Fruit fly (Drosophila melanogaster) whole organism, embryonic: ENCODE data around the gene Ythdf.

Source experiments
- Atf6 ChIP-seq: fragments of 200-800 bp; sonication (Bioruptor generic); IDR thresholded peaks from 2 replicates; pipeline ENCODE4 v1.3.6; 2022; ENCODE audit warnings: missing biosample characterization, missing genetic modification characterization
- CG12104 ChIP-seq: fragments of 200-800 bp; sonication (Bioruptor generic); optimal IDR thresholded peaks from 3 replicates; lab custom pipeline; 2016; ENCODE audit warnings: missing biosample characterization, missing genetic modification characterization
- CG12299 ChIP-seq: fragments of 200-800 bp; sonication (Bioruptor generic); optimal IDR thresholded peaks from 2 replicates; lab custom pipeline; 2018; ENCODE audit warnings: missing biosample characterization, mild to moderate bottlenecking, missing genetic modification characterization
- CG12659 ChIP-seq: fragments of 200-800 bp; sonication (Bioruptor generic); optimal IDR thresholded peaks from 3 replicates; lab custom pipeline; 2017; ENCODE audit warnings: mild to moderate bottlenecking, missing biosample characterization, missing genetic modification reagents, missing genetic modification characterization
- CG14860 ChIP-seq: fragments of 200-800 bp; sonication (Bioruptor generic); IDR thresholded peaks from 3 replicates; pipeline ENCODE4 v1.3.6; 2022; ENCODE audit warnings: missing biosample characterization, missing genetic modification characterization; ENCODE audit not compliant: partially characterized antibody
- CG17802 ChIP-seq: fragments of 200-800 bp; sonication (Bioruptor generic); optimal IDR thresholded peaks from 2 replicates; lab custom pipeline; 2018; ENCODE audit warnings: missing biosample characterization, mild to moderate bottlenecking, missing genetic modification characterization, moderate library complexity
- CG18011 ChIP-seq: fragments of 200-800 bp; sonication (Bioruptor generic); optimal IDR thresholded peaks from 2 replicates; lab custom pipeline; 2017; ENCODE audit warnings: missing biosample characterization, missing genetic modification characterization, mild to moderate bottlenecking, moderate library complexity, missing genotype
- CG18619 ChIP-seq: fragments of 200-800 bp; sonication (Bioruptor generic); optimal IDR thresholded peaks from 3 replicates; lab custom pipeline; 2017; ENCODE audit warnings: missing biosample characterization, mild to moderate bottlenecking, missing genetic modification characterization
- CG4328 ChIP-seq: fragments of 200-800 bp; sonication (Bioruptor generic); optimal IDR thresholded peaks from 3 replicates; lab custom pipeline; 2017; ENCODE audit warnings: missing biosample characterization, missing genetic modification reagents, missing genetic modification characterization
- CG7745 ChIP-seq: fragments of 200-800 bp; sonication (Bioruptor generic); optimal IDR thresholded peaks from 2 replicates; lab custom pipeline; 2018; ENCODE audit warnings: missing biosample characterization, mild to moderate bottlenecking, missing genetic modification characterization, moderate library complexity
- CG7786 ChIP-seq: fragments of 200-800 bp; sonication (Bioruptor generic); optimal IDR thresholded peaks from 2 replicates; lab custom pipeline; 2016; ENCODE audit warnings: missing biosample characterization, missing genetic modification characterization
- CG7987 ChIP-seq: fragments of 200-800 bp; sonication (Bioruptor generic); optimal IDR thresholded peaks from 2 replicates; lab custom pipeline; 2018; ENCODE audit warnings: missing biosample characterization, mild to moderate bottlenecking, missing genetic modification characterization, moderate library complexity
- CG9876 ChIP-seq: fragments of 200-800 bp; sonication (Bioruptor generic); optimal IDR thresholded peaks from 2 replicates; lab custom pipeline; 2016; ENCODE audit warnings: missing biosample characterization, missing genetic modification characterization
- CoRest ChIP-seq: fragments of 200-800 bp; sonication (Bioruptor generic); optimal IDR thresholded peaks from 3 replicates; lab custom pipeline; 2018; ENCODE audit warnings: missing biosample characterization, mild to moderate bottlenecking, missing genetic modification characterization, moderate library complexity
- D19B ChIP-seq: fragments of 200-800 bp; sonication (Bioruptor generic); optimal IDR thresholded peaks from 2 replicates; lab custom pipeline; 2017; ENCODE audit warnings: missing biosample characterization, mild to moderate bottlenecking, missing genetic modification characterization
- Dad ChIP-seq: fragments of 200-800 bp; sonication (Bioruptor generic); optimal IDR thresholded peaks from 3 replicates; lab custom pipeline; 2016; ENCODE audit warnings: missing biosample characterization, missing genetic modification characterization
- Deaf1 ChIP-seq: fragments of 200-800 bp; optimal IDR thresholded peaks from 3 replicates; lab custom pipeline; 2019; ENCODE audit warnings: missing biosample characterization, mild to moderate bottlenecking, missing genetic modification characterization, moderate library complexity
- Dip3 ChIP-seq: fragments of 200-800 bp; sonication (Bioruptor generic); optimal IDR thresholded peaks from 3 replicates; lab custom pipeline; 2016; ENCODE audit warnings: missing biosample characterization, missing genetic modification characterization
- ERR ChIP-seq: fragments of 200-800 bp; sonication (Bioruptor generic); optimal IDR thresholded peaks from 2 replicates; lab custom pipeline; 2016; ENCODE audit warnings: missing biosample characterization, missing genetic modification characterization
- HLH3B ChIP-seq: fragments of 200-800 bp; sonication (Bioruptor generic); IDR thresholded peaks from 2 replicates; pipeline ENCODE4 v1.3.6; 2022; ENCODE audit warnings: missing biosample characterization, missing genetic modification characterization
- HLH54F ChIP-seq: fragments of 200-800 bp; sonication (Bioruptor generic); optimal IDR thresholded peaks from 3 replicates; lab custom pipeline; 2016; ENCODE audit warnings: missing biosample characterization, missing genetic modification characterization
- HmgZ ChIP-seq: fragments of 200-800 bp; sonication (Bioruptor generic); optimal IDR thresholded peaks from 2 replicates; lab custom pipeline; 2018; ENCODE audit warnings: missing biosample characterization, mild to moderate bottlenecking, missing genetic modification characterization
- Ravus ChIP-seq: fragments of 200-800 bp; sonication (Bioruptor generic); IDR thresholded peaks from 2 replicates; pipeline ENCODE4 v1.3.6; 2022; ENCODE audit warnings: missing biosample characterization, missing genetic modification characterization
- Scr ChIP-seq: fragments of 200-800 bp; sonication (Bioruptor generic); IDR thresholded peaks from 2 replicates; pipeline ENCODE4 v1.3.6; 2022; ENCODE audit warnings: missing biosample characterization, missing genetic modification characterization; ENCODE audit not compliant: partially characterized antibody
- Ssrp ChIP-seq: fragments of 200-800 bp; sonication (Bioruptor generic); optimal IDR thresholded peaks from 2 replicates; lab custom pipeline; 2018; ENCODE audit warnings: missing biosample characterization, mild to moderate bottlenecking, missing genetic modification characterization, moderate library complexity
- YL-1 ChIP-seq: fragments of 200-800 bp; sonication (Bioruptor generic); optimal IDR thresholded peaks from 3 replicates; lab custom pipeline; 2017; ENCODE audit warnings: missing biosample characterization, mild to moderate bottlenecking, missing genetic modification characterization
- al ChIP-seq: fragments of 200-800 bp; sonication (Bioruptor generic); IDR thresholded peaks from 2 replicates; pipeline ENCODE4 v1.3.6; 2022; ENCODE audit warnings: missing biosample characterization, missing genetic modification characterization
- ap ChIP-seq: fragments of 200-800 bp; sonication (Bioruptor generic); IDR thresholded peaks from 2 replicates; pipeline ENCODE4 v1.3.6; 2022; ENCODE audit warnings: missing biosample characterization, missing genetic modification characterization
- corto ChIP-seq: fragments of 200-800 bp; sonication (Bioruptor generic); optimal IDR thresholded peaks from 2 replicates; lab custom pipeline; 2016; ENCODE audit warnings: missing biosample characterization, mild to moderate bottlenecking, missing genetic modification characterization, moderate library complexity
- dysf ChIP-seq: fragments of 200-800 bp; sonication (Bioruptor generic); IDR thresholded peaks from 3 replicates; pipeline ENCODE4 v1.3.6; 2022; ENCODE audit warnings: missing biosample characterization, missing genetic modification characterization
- emc ChIP-seq: fragments of 200-800 bp; sonication (Bioruptor generic); optimal IDR thresholded peaks from 2 replicates; lab custom pipeline; 2016; ENCODE audit warnings: missing biosample characterization, missing genetic modification characterization
- gce ChIP-seq: fragments of 200-800 bp; sonication (Bioruptor generic); IDR thresholded peaks from 3 replicates; pipeline ENCODE4 v1.3.6; 2022; ENCODE audit warnings: missing biosample characterization, missing genetic modification characterization
- grn ChIP-seq: fragments of 200-800 bp; sonication (Bioruptor generic); optimal IDR thresholded peaks from 3 replicates; lab custom pipeline; 2017; ENCODE audit warnings: missing biosample characterization, missing genetic modification characterization
- her ChIP-seq: fragments of 200-800 bp; sonication (Bioruptor generic); optimal IDR thresholded peaks from 2 replicates; lab custom pipeline; 2016; ENCODE audit warnings: missing biosample characterization, missing genetic modification characterization
- hkb ChIP-seq, 2 experiments: fragments of 200-800 bp in 1 of 2; fragments of >200 bp in 1 of 2; sonication (Bioruptor generic) in 1 of 2; IDR thresholded peaks in 1 of 2; optimal IDR thresholded peaks in 1 of 2; 2 replicates each; pipeline versions ENCODE4 v1.3.6 to Lab custom; 2017 to 2022; ENCODE audit warnings: missing biosample characterization in 1 of 2, missing genetic modification characterization in 1 of 2
- ind ChIP-seq: fragments of 200-800 bp; sonication (Bioruptor generic); optimal IDR thresholded peaks from 3 replicates; lab custom pipeline; 2016; ENCODE audit warnings: missing biosample characterization, missing genetic modification characterization
- kah ChIP-seq: fragments of 200-800 bp; sonication (Bioruptor generic); optimal IDR thresholded peaks from 2 replicates; lab custom pipeline; 2018; ENCODE audit warnings: missing biosample characterization, mild to moderate bottlenecking, missing genetic modification characterization
- lilli ChIP-seq: fragments of 200-800 bp; sonication (Bioruptor generic); optimal IDR thresholded peaks from 3 replicates; lab custom pipeline; 2016; ENCODE audit warnings: missing biosample characterization, missing genetic modification characterization
- nerfin-1 ChIP-seq: fragments of 200-800 bp; sonication (Bioruptor generic); optimal IDR thresholded peaks from 3 replicates; lab custom pipeline; 2019; ENCODE audit warnings: missing biosample characterization, mild to moderate bottlenecking, missing genetic modification characterization, moderate library complexity
- onecut ChIP-seq: fragments of 200-800 bp; sonication (Bioruptor generic); IDR thresholded peaks from 2 replicates; pipeline ENCODE4 v1.3.6; 2022; ENCODE audit warnings: missing biosample characterization, missing genetic modification characterization
- pb ChIP-seq: fragments of 200-800 bp; sonication (Bioruptor generic); optimal IDR thresholded peaks from 3 replicates; lab custom pipeline; 2016; ENCODE audit warnings: missing biosample characterization, missing genetic modification characterization
- phol ChIP-seq: fragments of 200-800 bp; sonication (Bioruptor generic); optimal IDR thresholded peaks from 3 replicates; lab custom pipeline; 2018; ENCODE audit warnings: missing biosample characterization, mild to moderate bottlenecking, missing genetic modification characterization, moderate library complexity
- pros ChIP-seq: fragments of 200-800 bp; sonication (Bioruptor generic); optimal IDR thresholded peaks from 3 replicates; lab custom pipeline; 2019; ENCODE audit warnings: missing biosample characterization, mild to moderate bottlenecking, missing genetic modification characterization, moderate library complexity
- salm ChIP-seq: fragments of 200-800 bp; sonication (Bioruptor generic); optimal IDR thresholded peaks from 2 replicates; lab custom pipeline; 2018; ENCODE audit warnings: missing biosample characterization, mild to moderate bottlenecking, missing genetic modification characterization
- sim ChIP-seq: fragments of 200-800 bp; sonication (Bioruptor generic); IDR thresholded peaks from 2 replicates; pipeline ENCODE4 v1.3.6; 2022; ENCODE audit warnings: missing biosample characterization, missing genetic modification characterization
- slbo ChIP-seq: fragments of 200-800 bp; sonication (Bioruptor generic); IDR thresholded peaks from 2 replicates; pipeline ENCODE4 v1.3.6; 2022; ENCODE audit warnings: missing biosample characterization, missing genetic modification characterization
- stc ChIP-seq: fragments of 200-800 bp; sonication (Bioruptor generic); IDR thresholded peaks from 2 replicates; pipeline ENCODE4 v1.3.6; 2022; ENCODE audit warnings: missing biosample characterization, missing genetic modification characterization
- usp ChIP-seq: fragments of >200 bp; optimal IDR thresholded peaks from 2 replicates; lab custom pipeline; 2017; ENCODE audit warnings: missing biosample characterization, missing genetic modification characterization

Ythdf gene

dm6 chr3R:25027281-25028219, 11.5 kb downstream of the Ythdf start (continued):
- TF ChIP-seq ERR (GFP tag; lab: Kevin White, UChicago): no peak
- TF ChIP-seq kah: no peak
- 0 out of 2 replicates have a peak, but pooled peaks have one; percentile 6 for TF ChIP-seq onecut (GFP tag; lab: Robert Waterston, UW)
- no peak for TF ChIP-seq CG7745 (tag; lab: Kevin White, UChicago)
- no peak for TF ChIP-seq usp (GFP tag; lab: Kevin White, UChicago)
- TF ChIP-seq nerfin-1 (tag; lab: Kevin White, UChicago): peak; percentile 11
- no peak for TF ChIP-seq her (GFP tag; lab: Kevin White, UChicago)
- TF ChIP-seq CG4328: peak; percentile 23
- TF ChIP-seq CG12299 (tag; lab: Kevin White, UChicago): peak; percentile 17
- TF ChIP-seq HmgZ (tag; lab: Kevin White, UChicago): peak; percentile 32
- TF ChIP-seq phol (tag; lab: Kevin White, UChicago): peak; percentile 23
- peak; percentile 45 for TF ChIP-seq HLH54F (GFP tag; lab: Kevin White, UChicago)
- 0 out of 2 replicates have a peak, but pooled peaks have one; percentile 14 for TF ChIP-seq al (GFP tag; lab: Robert Waterston, UW)
- no peak for TF ChIP-seq Scr (GFP tag; lab: Robert Waterston, UW)
- TF ChIP-seq ap (GFP tag; lab: Robert Waterston, UW): no peak
- no peak for TF ChIP-seq sim (GFP tag; lab: Robert Waterston, UW)
- peak; percentile 63 for TF ChIP-seq grn (GFP tag; lab: Kevin White, UChicago)
- TF ChIP-seq ind: no peak
- TF ChIP-seq CG12104 (GFP tag; lab: Kevin White, UChicago): peak; percentile 24
- TF ChIP-seq emc (GFP tag; lab: Kevin White, UChicago): no peak
- TF ChIP-seq CG14860 (GFP tag; lab: Robert Waterston, UW): no peak
- TF ChIP-seq dysf (GFP tag; lab: Robert Waterston, UW): peak; percentile 52; the same call in 2 of the 3 replicates
- no peak for TF ChIP-seq Ssrp
- peak; percentile 60 for TF ChIP-seq pb (GFP tag; lab: Kevin White, UChicago)
- peak; percentile 52 for TF ChIP-seq D19B (GFP tag; lab: Kevin White, UChicago)
- TF ChIP-seq pros (GFP tag; lab: Kevin White, UChicago): peak; percentile 4
- TF ChIP-seq stc: peak; percentile 24; the same call in 1 of the 2 replicates
- TF ChIP-seq CG17802 (tag; lab: Kevin White, UChicago): no peak
- no peak for TF ChIP-seq CG9876 (GFP tag; lab: Kevin White, UChicago)
- TF ChIP-seq YL-1: peak; percentile 23
- TF ChIP-seq slbo (GFP tag; lab: Robert Waterston, UW): peak; percentile 26; the same call in 1 of the 2 replicates
- peak; percentile 12 for TF ChIP-seq CG18011 (GFP tag; lab: Kevin White, UChicago)
- TF ChIP-seq Ravus (GFP tag; lab: Robert Waterston, UW): no peak
- peak; percentile 80 for TF ChIP-seq corto
- TF ChIP-seq lilli (GFP tag; lab: Kevin White, UChicago): peak; percentile 62
- peak; percentile 64 for TF ChIP-seq CG18619 (GFP tag; lab: Kevin White, UChicago)
- no peak for TF ChIP-seq HLH3B (GFP tag; lab: Robert Waterston, UW)
- peak; percentile 50 for TF ChIP-seq Dip3 (GFP tag; lab: Kevin White, UChicago)
- no peak for TF ChIP-seq Deaf1 (tag; lab: Kevin White, UChicago)
- TF ChIP-seq CG12659 (GFP tag; lab: Kevin White, UChicago): peak; percentile 68
- no peak for TF ChIP-seq CG7987 (GFP tag; lab: Kevin White, UChicago)
- peak; percentile 32; the same call in 1 of the 2 replicates for TF ChIP-seq Atf6 (GFP tag; lab: Robert Waterston, UW)
- no peak for TF ChIP-seq CoRest (tag; lab: Kevin White, UChicago)
- no peak for TF ChIP-seq salm
- TF ChIP-seq hkb (optimal IDR thresholded peaks at IDR 0.05; lab: Kevin White, UChicago): no peak
- TF ChIP-seq hkb (GFP tag; IDR thresholded peaks at IDR 0.05; lab: Robert Waterston, UW): peak; percentile 40; the same call in 1 of the 2 replicates
- TF ChIP-seq Dad (GFP tag; lab: Kevin White, UChicago): no peak
- TF ChIP-seq CG7786 (GFP tag; lab: Kevin White, UChicago): peak; percentile 36
- no peak for TF ChIP-seq gce (GFP tag; lab: Robert Waterston, UW)
